Worm (Caenorhabditis elegans): Measurements from ENCODE around the gene ZK185.3.

Gene ZK185.3

DNA sequence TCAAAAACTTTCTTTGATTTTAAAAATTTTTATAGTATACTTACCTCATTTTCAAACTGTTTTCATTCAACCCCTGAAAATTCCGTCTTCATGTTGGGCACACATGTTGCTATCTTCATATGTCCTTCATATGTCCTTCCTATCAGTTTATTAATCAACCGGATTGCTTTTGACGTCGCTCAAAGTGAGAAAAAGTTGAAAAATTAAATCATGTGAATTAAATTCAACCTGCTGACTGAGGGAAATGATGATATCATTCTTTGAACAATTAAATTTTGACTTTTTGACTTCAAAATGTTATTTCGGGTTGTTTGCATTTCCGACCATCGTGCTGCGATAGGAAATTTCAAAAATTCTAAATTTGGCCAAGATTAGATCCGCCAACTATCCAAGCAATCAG lies 45.7 kb downstream of the ZK185.3 start:
- TF ChIP-seq pqm-1 (tag; optimal IDR thresholded peaks at IDR 0.05): peak; percentile 78
- no peak for TF ChIP-seq ZK546.5 (tag; optimal IDR thresholded peaks at IDR 0.05)
- no peak for TF ChIP-seq fkh-2 (tag; optimal IDR thresholded peaks at IDR 0.05)
- no peak for TF ChIP-seq ceh-9 (tag; optimal IDR thresholded peaks at IDR 0.05)
- peak; percentile 73 for TF ChIP-seq elt-2 (tag; optimal IDR thresholded peaks at IDR 0.05)
- TF ChIP-seq sea-2 (GFP tag; optimal IDR thresholded peaks at IDR 0.05): no peak

DNA sequence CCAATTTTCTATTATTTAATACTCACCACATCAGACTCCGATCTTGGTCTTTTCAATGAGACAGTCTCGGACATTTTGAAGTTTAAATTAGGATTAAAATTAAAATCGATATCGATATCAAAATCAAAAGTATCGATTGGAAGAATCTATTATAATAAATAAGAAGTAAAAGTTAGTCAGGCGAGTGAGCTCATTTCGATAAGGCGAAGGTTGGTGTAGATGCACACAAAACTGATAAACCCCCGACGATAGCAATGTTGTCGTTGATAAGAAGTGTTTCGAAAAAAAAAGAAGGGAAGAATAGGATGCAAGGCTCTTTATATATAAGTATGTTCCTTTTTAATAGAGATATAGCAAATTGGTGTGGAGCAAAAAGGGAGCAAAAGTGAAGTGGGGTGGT lies 47.7 kb downstream of the ZK185.3 start, which contains the start of gene M01H9.4:
M01H9.4 (minus strand) TSS at position 379 of the 400 bp plus-strand sequence.
- TF ChIP-seq pqm-1 (tag; optimal IDR thresholded peaks at IDR 0.05) (peak; percentile 82), ceh-28 (tag; optimal IDR thresholded peaks at IDR 0.05) (peak; percentile 60), jun-1 (tag; optimal IDR thresholded peaks at IDR 0.05) (peak; percentile 70), hmg-11 (tag; optimal IDR thresholded peaks at IDR 0.05) (no peak), elt-1 (tag; optimal IDR thresholded peaks at IDR 0.05) (no peak), unc-62 (GFP tag; optimal IDR thresholded peaks at IDR 0.05) (no peak), snpc-4 (tag; optimal IDR thresholded peaks at IDR 0.05) (no peak), ceh-82 (tag; optimal IDR thresholded peaks at IDR 0.05) (no peak), pha-4 (tag; optimal IDR thresholded peaks at IDR 0.05) (peak; percentile 55), egl-27 (tag; optimal IDR thresholded peaks at IDR 0.05) (no peak), elt-2 (tag; optimal IDR thresholded peaks at IDR 0.05) (peak; percentile 97)

DNA sequence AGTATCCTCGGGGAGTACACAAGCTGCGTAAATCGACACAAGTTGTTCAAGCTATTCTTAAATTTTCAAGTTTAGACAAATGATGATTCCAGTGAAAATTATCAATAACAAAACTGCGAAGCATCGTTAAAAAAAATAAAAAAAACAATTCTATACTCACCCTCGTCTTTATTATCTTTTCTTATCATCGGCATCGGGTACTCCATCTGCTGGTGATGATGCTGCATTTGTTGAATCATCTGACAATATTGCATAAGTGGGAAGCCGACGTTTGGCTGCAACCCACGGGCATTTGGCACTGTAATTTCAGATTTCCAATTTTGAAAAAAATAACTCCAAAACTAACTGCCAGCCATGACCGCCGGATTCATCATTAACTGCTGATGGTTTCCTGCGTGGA lies 48.9 kb downstream of the ZK185.3 start:
- no peak for TF ChIP-seq ceh-9 (tag; optimal IDR thresholded peaks at IDR 0.05)
- no peak for TF ChIP-seq jun-1 (tag; optimal IDR thresholded peaks at IDR 0.05)
- TF ChIP-seq pqm-1 (tag; optimal IDR thresholded peaks at IDR 0.05): peak; percentile 22
- TF ChIP-seq ama-1 (optimal IDR thresholded peaks at IDR 0.05): no peak
- TF ChIP-seq snpc-4 (tag; optimal IDR thresholded peaks at IDR 0.05): no peak
- TF ChIP-seq elt-2 (tag; optimal IDR thresholded peaks at IDR 0.05): peak; percentile 59
- TF ChIP-seq elt-3 (tag; optimal IDR thresholded peaks at IDR 0.05): no peak
- no peak for TF ChIP-seq aly-2 (tag; optimal IDR thresholded peaks at IDR 0.05)
- no peak for TF ChIP-seq sea-2 (GFP tag; optimal IDR thresholded peaks at IDR 0.05)

DNA sequence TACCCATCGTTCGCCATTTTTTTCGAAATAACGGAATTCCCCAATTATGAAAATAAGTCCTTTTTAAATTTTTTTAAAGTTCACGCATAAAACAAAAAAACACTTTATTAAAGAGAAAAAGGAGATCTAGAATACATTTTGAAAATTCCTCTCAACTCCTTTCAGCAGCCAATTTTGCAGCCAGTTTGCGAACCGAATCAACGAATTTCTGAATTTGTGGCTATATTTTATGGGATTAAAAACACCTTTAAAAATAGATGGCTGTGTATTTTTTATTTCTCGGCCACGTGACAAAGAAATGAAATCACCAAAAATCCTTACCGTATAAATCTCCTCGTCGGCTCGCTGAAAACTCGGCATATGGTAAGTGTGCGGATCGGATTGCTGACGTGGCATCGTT lies 50.2 kb downstream of the ZK185.3 start, which contains the start of gene M01H9.10:
M01H9.10 (minus strand) TSS at position 101 of the 400 bp plus-strand sequence.
- TF ChIP-seq unc-62 (GFP tag; optimal IDR thresholded peaks at IDR 0.05) (no peak), ZK546.5 (tag; optimal IDR thresholded peaks at IDR 0.05) (no peak), nhr-76 (tag; optimal IDR thresholded peaks at IDR 0.05) (no peak), R02D3.7 (tag; optimal IDR thresholded peaks at IDR 0.05) (no peak), jun-1 (tag; optimal IDR thresholded peaks at IDR 0.05) (no peak), ztf-4 (tag; optimal IDR thresholded peaks at IDR 0.05) (no peak), ceh-28 (tag; optimal IDR thresholded peaks at IDR 0.05) (no peak), sea-2 (GFP tag; optimal IDR thresholded peaks at IDR 0.05) (no peak), ama-1 (optimal IDR thresholded peaks at IDR 0.05) (no peak), ceh-16 (tag; optimal IDR thresholded peaks at IDR 0.05) (no peak), fkh-2 (tag; optimal IDR thresholded peaks at IDR 0.05) (no peak), tbx-2 (tag; optimal IDR thresholded peaks at IDR 0.05) (no peak)

Data from whole organism, L3 larva.